Worm (Caenorhabditis elegans) whole organism, L3 larva: ENCODE data around the gene C25H3.7.
A peak's percentile ranks its signal among the peaks of the same experiment; 100 is the strongest.

Experiments
- ZK546.5 ChIP-seq: sonication (generic microtip); optimal IDR thresholded peaks from 2 replicates; lab custom pipeline; 2017; ENCODE audit warnings: missing biosample characterization, missing genetic modification characterization
- ama-1 ChIP-seq: fragments of 150-350 bp; optimal IDR thresholded peaks from 2 replicates; lab custom pipeline; 2018
- ceh-28 ChIP-seq: fragments of 150-350 bp; optimal IDR thresholded peaks from 2 replicates; lab custom pipeline; 2014; ENCODE audit warnings: missing biosample characterization, missing genetic modification reagents, missing genetic modification characterization
- fkh-10 ChIP-seq: sonication (generic microtip); optimal IDR thresholded peaks from 2 replicates; lab custom pipeline; 2017; ENCODE audit warnings: missing biosample characterization, missing genetic modification reagents, missing genetic modification characterization
- lin-39 ChIP-seq: fragments of 150-350 bp; optimal IDR thresholded peaks from 2 replicates; lab custom pipeline; 2018; ENCODE audit warnings: missing biosample characterization, missing genetic modification reagents, missing genetic modification characterization
- nhr-11 ChIP-seq: fragments of 150-350 bp; optimal IDR thresholded peaks from 2 replicates; lab custom pipeline; 2014; ENCODE audit warnings: missing biosample characterization, missing genetic modification characterization
- nhr-12 ChIP-seq: fragments of 150-350 bp; optimal IDR thresholded peaks from 2 replicates; lab custom pipeline; 2014; ENCODE audit warnings: missing biosample characterization, missing genetic modification characterization
- nhr-23 ChIP-seq: fragments of 150-350 bp; optimal IDR thresholded peaks from 2 replicates; lab custom pipeline; 2014; ENCODE audit warnings: missing biosample characterization, missing genetic modification reagents, missing genetic modification characterization
- nhr-76 ChIP-seq: fragments of 150-350 bp; sonication (generic microtip); optimal IDR thresholded peaks from 5 replicates; lab custom pipeline; 2014; ENCODE audit warnings: missing biosample characterization, missing genetic modification characterization
- pha-4 ChIP-seq: fragments of 150-350 bp; optimal IDR thresholded peaks from 2 replicates; lab custom pipeline; 2014; ENCODE audit warnings: missing biosample characterization, missing genetic modification reagents, missing genetic modification characterization
- skn-1 ChIP-seq: fragments of 150-350 bp; optimal IDR thresholded peaks from 2 replicates; lab custom pipeline; 2014; ENCODE audit warnings: missing biosample characterization, missing genetic modification characterization
- snpc-4 ChIP-seq: fragments of 150-350 bp; optimal IDR thresholded peaks from 2 replicates; lab custom pipeline; 2014; ENCODE audit warnings: missing biosample characterization, missing genetic modification characterization
- tbx-2 ChIP-seq: sonication (generic microtip); optimal IDR thresholded peaks from 2 replicates; lab custom pipeline; 2016; ENCODE audit warnings: mild to moderate bottlenecking, missing genetic modification characterization, missing compliant biosample characterization
- unc-39 ChIP-seq: sonication (generic microtip); optimal IDR thresholded peaks from 4 replicates; lab custom pipeline; 2017; ENCODE audit warnings: missing biosample characterization, missing genetic modification characterization

DNA sequence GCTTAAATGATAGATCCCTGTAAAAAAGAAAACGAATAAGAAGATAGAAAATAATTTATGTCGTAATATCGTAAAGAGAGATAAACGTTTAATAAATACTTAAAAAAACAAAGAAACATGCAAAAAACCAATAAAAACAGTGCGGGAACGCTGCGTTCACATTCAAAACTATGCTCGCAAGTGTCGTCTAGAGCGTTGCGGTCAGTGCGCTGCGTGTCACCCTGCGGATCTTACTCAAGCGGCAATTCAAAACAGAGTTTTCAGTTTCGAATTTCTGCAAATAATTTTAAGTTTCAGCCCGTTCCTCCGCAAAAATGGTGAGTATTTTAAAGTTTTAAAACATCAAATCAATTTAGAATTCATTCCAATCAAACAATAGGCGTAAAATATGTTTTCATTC, 46.1 kb upstream of the C25H3.7 start, which contains the start of the genes tiar-1 and lelo-4:
- no peak for TF ChIP-seq ceh-28
- TF ChIP-seq pha-4 (tag; lab: Kevin White, UChicago): peak; percentile 78
- no peak for TF ChIP-seq unc-39 (tag; lab: Kevin White, UChicago)
- peak; percentile 61 for TF ChIP-seq ama-1 (lab: Kevin White, UChicago)
- peak; percentile 84 for TF ChIP-seq snpc-4 (tag; lab: Kevin White, UChicago)
- TF ChIP-seq nhr-23 (tag; lab: Kevin White, UChicago): peak; percentile 66
- no peak for TF ChIP-seq tbx-2 (tag; lab: Kevin White, UChicago)
- no peak for TF ChIP-seq nhr-11
- peak; percentile 12 for TF ChIP-seq skn-1 (tag; lab: Kevin White, UChicago)
- TF ChIP-seq nhr-76 (tag; lab: Kevin White, UChicago): no peak
- peak; percentile 61 for TF ChIP-seq ZK546.5 (tag; lab: Kevin White, UChicago)
- TF ChIP-seq lin-39 (tag; lab: Kevin White, UChicago): peak; percentile 48
- TF ChIP-seq fkh-10 (GFP tag; lab: Kevin White, UChicago): no peak
- no peak for TF ChIP-seq nhr-12 (tag; lab: Kevin White, UChicago)
